Fruit fly (Drosophila melanogaster) whole organism, prepupa: Measurements from ENCODE around the gene CG2680.

ENCODE experiments used
- CG10669 ChIP-seq: fragments of 200-800 bp; sonication (Bioruptor generic); optimal IDR thresholded peaks from 3 replicates; lab custom pipeline; 2018; ENCODE audit warnings: missing biosample characterization, mild to moderate bottlenecking, missing genetic modification characterization, moderate library complexity
- Eip78C ChIP-seq: fragments of 200-800 bp; sonication (Bioruptor generic); peaks from one replicate; lab custom pipeline; 2016; ENCODE audit warnings: missing biosample characterization, missing genetic modification characterization
- Eip93F ChIP-seq: fragments of 200-800 bp; sonication (Bioruptor generic); optimal IDR thresholded peaks from 2 replicates; lab custom pipeline; 2016; ENCODE audit warnings: missing biosample characterization, mild to moderate bottlenecking, missing genetic modification characterization
- Lpt ChIP-seq: fragments of 200-800 bp; sonication (Bioruptor generic); optimal IDR thresholded peaks from 3 replicates; lab custom pipeline; 2016; ENCODE audit warnings: missing biosample characterization, missing genetic modification characterization
- ss ChIP-seq, 2 experiments: fragments of 200-800 bp; sonication (Bioruptor generic); optimal IDR thresholded peaks; 2 replicates in 1 of 2; 3 replicates in 1 of 2; lab custom pipeline; 2017 to 2018; ENCODE audit warnings: mild to moderate bottlenecking in 2 of 2, missing biosample characterization in 2 of 2, missing genetic modification characterization in 2 of 2, moderate library complexity in 1 of 2
- svp ChIP-seq: fragments of 200-800 bp; sonication (Bioruptor generic); peaks from one replicate; lab custom pipeline; 2016; ENCODE audit warnings: missing biosample characterization, missing genetic modification characterization

Gene CG2680

dm6 chrX:2657220-2657619, 50.0 kb downstream of the CG2680 start:
- TF ChIP-seq CG10669 (GFP tag; lab: Kevin White, UChicago) (no peak), Lpt (no peak), svp (peak; percentile 49), ss (GFP tag; optimal IDR thresholded peaks at IDR 0.05; lab: Kevin White, UChicago) (peak in 1 of 2 experiments; percentile 18), Eip93F (no peak), Eip78C (GFP tag; lab: Kevin White, UChicago) (peak; percentile 17)
